Worm (Caenorhabditis elegans) whole organism, young adult: ENCODE results near the gene T14B4.19.

Experiments
- C06A6.2 ChIP-seq: fragments of 200-800 bp; sonication (Bioruptor generic); conservative IDR thresholded peaks from 2 replicates; pipeline ENCODE4 v1.3.6; 2022; ENCODE audit warnings: missing genetic modification characterization, missing compliant biosample characterization
- Y79H2A.3 ChIP-seq: fragments of 200-800 bp; sonication (Bioruptor generic); conservative IDR thresholded peaks from 2 replicates; pipeline ENCODE4 v1.3.6; 2022; ENCODE audit warnings: missing genetic modification reagents, missing genetic modification characterization, missing compliant biosample characterization
- ceh-27 ChIP-seq: fragments of 200-800 bp; sonication (Bioruptor generic); optimal IDR thresholded peaks from 2 replicates; lab custom pipeline; 2018; ENCODE audit warnings: mild to moderate bottlenecking, missing genetic modification characterization, moderate library complexity, missing compliant biosample characterization
- hlh-26 ChIP-seq: fragments of 200-800 bp; sonication (Bioruptor generic); conservative IDR thresholded peaks from 2 replicates; pipeline ENCODE4 v1.3.6; 2022; ENCODE audit warnings: missing genetic modification reagents, missing genetic modification characterization, missing compliant biosample characterization
- nhr-80 ChIP-seq: sonication (generic microtip); optimal IDR thresholded peaks from 2 replicates; lab custom pipeline; 2016; ENCODE audit warnings: missing genetic modification characterization, missing compliant biosample characterization
- rcor-1 ChIP-seq: fragments of 200-800 bp; sonication (Bioruptor generic); IDR thresholded peaks from 2 replicates; pipeline ENCODE4 v1.3.6; 2022; ENCODE audit warnings: missing genetic modification reagents, missing genetic modification characterization, missing compliant biosample characterization
- sdz-38 ChIP-seq: sonication (generic microtip); optimal IDR thresholded peaks from 2 replicates; lab custom pipeline; 2016; ENCODE audit warnings: missing genotype, missing genetic modification characterization, missing compliant biosample characterization
- ztf-26 ChIP-seq: sonication (generic microtip); optimal IDR thresholded peaks from 2 replicates; lab custom pipeline; 2017; ENCODE audit warnings: missing genetic modification characterization, missing compliant biosample characterization

DNA sequence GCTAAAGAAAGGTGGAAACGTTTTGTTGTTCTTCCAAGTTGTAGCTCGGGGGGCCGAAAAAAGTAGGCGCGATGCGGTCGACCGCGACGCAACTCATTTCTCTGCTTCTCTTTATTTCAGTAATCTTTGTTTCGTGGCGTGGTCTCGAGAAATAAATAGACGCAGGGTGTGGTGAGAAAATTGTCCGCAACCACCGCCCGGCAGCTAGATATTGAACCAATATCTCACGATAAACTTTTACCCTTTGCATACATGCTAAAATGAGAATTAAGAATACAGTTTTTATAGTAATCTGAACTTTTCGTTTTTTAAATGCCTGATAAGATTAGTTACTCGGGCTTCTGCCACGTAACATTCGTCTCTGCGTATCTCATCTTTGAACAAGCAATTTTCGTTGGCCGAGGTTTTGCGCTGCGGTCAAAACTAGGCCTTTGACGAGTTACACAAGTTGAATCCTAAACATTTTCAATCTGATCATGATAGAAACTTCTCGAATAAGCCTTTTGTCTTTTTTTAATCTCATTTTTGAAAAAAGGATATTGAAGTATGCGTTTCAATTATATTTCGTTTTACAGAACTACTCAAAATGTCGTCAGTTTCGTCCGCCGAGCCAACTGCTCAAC lies 29.0 kb downstream of the T14B4.19 start, which contains the start of gene gyf-1:
- TF ChIP-seq ztf-26 (tag; lab: Kevin White, UChicago), result no peak
- peak; percentile 39 for TF ChIP-seq ceh-27
- TF ChIP-seq rcor-1 (GFP tag; lab: Robert Waterston, UW), result no peak
- TF ChIP-seq hlh-26 (GFP tag; lab: Robert Waterston, UW), result no peak
- no peak for TF ChIP-seq C06A6.2
- TF ChIP-seq Y79H2A.3 (GFP tag; lab: Robert Waterston, UW), result no peak
- TF ChIP-seq sdz-38 (tag; lab: Kevin White, UChicago), result no peak
- peak; percentile 74 for TF ChIP-seq nhr-80
